Fruit fly (Drosophila melanogaster) whole organism, embryonic: ENCODE measurements around the gene eIF3d2.

Experiments used
- Asciz ChIP-seq: fragments of 200-800 bp; sonication (Bioruptor generic); optimal IDR thresholded peaks from 2 replicates; lab custom pipeline; 2017; ENCODE audit warnings: missing biosample characterization, mild to moderate bottlenecking, missing genetic modification characterization, missing genetic modification reagents
- BEAF-32 ChIP-seq: fragments of 200-800 bp; sonication (Bioruptor generic); optimal IDR thresholded peaks from 3 replicates; lab custom pipeline; 2017; ENCODE audit warnings: missing biosample characterization, missing genetic modification characterization, mild to moderate bottlenecking, moderate library complexity, missing genetic modification reagents
- Blimp-1 ChIP-seq: fragments of 200-800 bp; sonication (Bioruptor generic); optimal IDR thresholded peaks from 3 replicates; lab custom pipeline; 2018; ENCODE audit warnings: missing biosample characterization, missing genetic modification characterization, mild to moderate bottlenecking, moderate library complexity, missing genetic modification reagents
- CG1024 ChIP-seq: fragments of 200-800 bp; sonication (Bioruptor generic); IDR thresholded peaks from 2 replicates; pipeline ENCODE4 v1.3.6; 2022; ENCODE audit warnings: missing biosample characterization, missing genetic modification characterization
- CG11085 ChIP-seq: fragments of 200-800 bp; sonication (Bioruptor generic); IDR thresholded peaks from 2 replicates; pipeline ENCODE4 v1.3.6; 2022; ENCODE audit warnings: missing biosample characterization, missing genetic modification characterization
- CG12071 ChIP-seq: fragments of 200-800 bp; sonication (Bioruptor generic); optimal IDR thresholded peaks from 3 replicates; lab custom pipeline; 2018; ENCODE audit warnings: missing biosample characterization, mild to moderate bottlenecking, missing genetic modification characterization
- CG12219 ChIP-seq: fragments of 200-800 bp; sonication (Bioruptor generic); optimal IDR thresholded peaks from 3 replicates; lab custom pipeline; 2018; ENCODE audit warnings: missing biosample characterization, mild to moderate bottlenecking, missing genetic modification characterization
- CG13775 ChIP-seq: fragments of 200-800 bp; sonication (Bioruptor generic); optimal IDR thresholded peaks from 3 replicates; lab custom pipeline; 2017; ENCODE audit warnings: missing biosample characterization, mild to moderate bottlenecking, missing genetic modification characterization
- CG14667 ChIP-seq: fragments of 200-800 bp; sonication (Bioruptor generic); IDR thresholded peaks from 2 replicates; pipeline ENCODE4 v1.3.6; 2022; ENCODE audit warnings: missing biosample characterization, missing genetic modification characterization
- CG1603 ChIP-seq: fragments of 200-800 bp; sonication (Bioruptor generic); optimal IDR thresholded peaks from 2 replicates; lab custom pipeline; 2019; ENCODE audit warnings: missing biosample characterization, mild to moderate bottlenecking, missing genetic modification characterization, moderate library complexity
- CG17328 ChIP-seq: fragments of 200-800 bp; sonication (Bioruptor generic); IDR thresholded peaks from 2 replicates; pipeline ENCODE4 v1.3.6; 2022; ENCODE audit warnings: missing biosample characterization, missing genetic modification characterization
- CG18011 ChIP-seq: fragments of 200-800 bp; sonication (Bioruptor generic); optimal IDR thresholded peaks from 2 replicates; lab custom pipeline; 2017; ENCODE audit warnings: missing biosample characterization, missing genetic modification characterization, mild to moderate bottlenecking, moderate library complexity, missing genotype
- CG30403 ChIP-seq: fragments of 200-800 bp; sonication (Bioruptor generic); optimal IDR thresholded peaks from 3 replicates; lab custom pipeline; 2016; ENCODE audit warnings: missing biosample characterization, missing genetic modification characterization
- CG34224 ChIP-seq: fragments of 200-800 bp; sonication (Bioruptor generic); IDR thresholded peaks from 3 replicates; pipeline ENCODE4 v1.3.6; 2022; ENCODE audit warnings: missing biosample characterization, missing genetic modification characterization; ENCODE audit not compliant: partially characterized antibody
- CG4820 ChIP-seq: fragments of 200-800 bp; sonication (Bioruptor generic); optimal IDR thresholded peaks from 3 replicates; lab custom pipeline; 2016; ENCODE audit warnings: missing biosample characterization, missing genetic modification characterization
- CG4854 ChIP-seq: fragments of 200-800 bp; sonication (Bioruptor generic); optimal IDR thresholded peaks from 2 replicates; lab custom pipeline; 2016; ENCODE audit warnings: missing biosample characterization, missing genetic modification characterization, inconsistent platforms
- CG6654 ChIP-seq: fragments of 200-800 bp; sonication (Bioruptor generic); optimal IDR thresholded peaks from 2 replicates; lab custom pipeline; 2017; ENCODE audit warnings: missing biosample characterization, mild to moderate bottlenecking, missing genetic modification characterization
- CG6791 ChIP-seq: fragments of 200-800 bp; sonication (Bioruptor generic); IDR thresholded peaks from 3 replicates; pipeline ENCODE4 v1.3.6; 2022; ENCODE audit warnings: missing biosample characterization, missing genetic modification characterization; ENCODE audit not compliant: partially characterized antibody
- CG8281 ChIP-seq: fragments of 200-800 bp; sonication (Bioruptor generic); optimal IDR thresholded peaks from 2 replicates; lab custom pipeline; 2018; ENCODE audit warnings: missing biosample characterization, mild to moderate bottlenecking, missing genetic modification characterization, moderate library complexity
- CG8944 ChIP-seq: fragments of 200-800 bp; sonication (Bioruptor generic); optimal IDR thresholded peaks from 3 replicates; lab custom pipeline; 2016; ENCODE audit warnings: missing biosample characterization, missing genetic modification characterization
- CG9932 ChIP-seq: fragments of 200-800 bp; sonication (Bioruptor generic); IDR thresholded peaks from 2 replicates; pipeline ENCODE4 v1.3.6; 2022; ENCODE audit warnings: missing biosample characterization, missing genetic modification characterization
- Chrac-16 ChIP-seq: fragments of 200-800 bp; sonication (Bioruptor generic); optimal IDR thresholded peaks from 3 replicates; lab custom pipeline; 2016; ENCODE audit warnings: missing biosample characterization, missing genetic modification characterization
- Dp ChIP-seq: fragments of 200-800 bp; sonication (Bioruptor generic); optimal IDR thresholded peaks from 2 replicates; lab custom pipeline; 2018; ENCODE audit warnings: missing biosample characterization, mild to moderate bottlenecking, missing genetic modification characterization, moderate library complexity
- ERR ChIP-seq: fragments of 200-800 bp; sonication (Bioruptor generic); optimal IDR thresholded peaks from 2 replicates; lab custom pipeline; 2016; ENCODE audit warnings: missing biosample characterization, missing genetic modification characterization
- Fer1 ChIP-seq: fragments of 200-800 bp; sonication (Bioruptor generic); optimal IDR thresholded peaks from 2 replicates; lab custom pipeline; 2017; ENCODE audit warnings: missing biosample characterization, mild to moderate bottlenecking, missing genetic modification characterization
- Kr ChIP-seq: fragments of 200-800 bp; sonication (Bioruptor generic); optimal IDR thresholded peaks from 2 replicates; lab custom pipeline; 2017; ENCODE audit warnings: missing biosample characterization, mild to moderate bottlenecking, missing genetic modification characterization
- Lpt ChIP-seq: fragments of >200 bp; optimal IDR thresholded peaks from 2 replicates; lab custom pipeline; 2018; ENCODE audit warnings: missing biosample characterization, missing genetic modification characterization
- Meics ChIP-seq: fragments of 200-800 bp; sonication (Bioruptor generic); optimal IDR thresholded peaks from 2 replicates; lab custom pipeline; 2017; ENCODE audit warnings: missing biosample characterization, mild to moderate bottlenecking, missing genetic modification characterization
- Oli ChIP-seq: fragments of 200-800 bp; sonication (Bioruptor generic); optimal IDR thresholded peaks from 2 replicates; lab custom pipeline; 2018; ENCODE audit warnings: missing biosample characterization, mild to moderate bottlenecking, missing genetic modification characterization, moderate library complexity
- Ptx1 ChIP-seq: fragments of 200-800 bp; sonication (Bioruptor generic); IDR thresholded peaks from 2 replicates; pipeline ENCODE4 v1.3.6; 2022; ENCODE audit warnings: missing biosample characterization, missing genetic modification characterization
- Sin3A ChIP-seq: fragments of >200 bp; optimal IDR thresholded peaks from 2 replicates; lab custom pipeline; 2018
- Spps ChIP-seq: fragments of 200-800 bp; sonication (Bioruptor generic); optimal IDR thresholded peaks from 2 replicates; lab custom pipeline; 2018; ENCODE audit warnings: missing biosample characterization, mild to moderate bottlenecking, missing genetic modification characterization
- ato ChIP-seq: fragments of 200-800 bp; sonication (Bioruptor generic); IDR thresholded peaks from 2 replicates; pipeline ENCODE4 v1.3.6; 2022; ENCODE audit warnings: missing biosample characterization, missing genetic modification characterization; ENCODE audit not compliant: partially characterized antibody
- esg ChIP-seq: fragments of 200-800 bp; sonication (Bioruptor generic); conservative IDR thresholded peaks from 2 replicates; pipeline ENCODE4 v1.3.6; 2022; ENCODE audit warnings: missing biosample characterization, missing genetic modification characterization
- ftz-f1 ChIP-seq: fragments of 200-800 bp; sonication (Bioruptor generic); optimal IDR thresholded peaks from 2 replicates; lab custom pipeline; 2016; ENCODE audit warnings: missing biosample characterization, missing genetic modification characterization
- insv ChIP-seq, 2 experiments: fragments of 200-800 bp; sonication (Bioruptor generic); optimal IDR thresholded peaks; 3 replicates each; lab custom pipeline; 2016 to 2018; ENCODE audit warnings: missing biosample characterization in 2 of 2, missing genetic modification characterization in 2 of 2
- inv ChIP-seq: fragments of 200-800 bp; sonication (Bioruptor generic); IDR thresholded peaks from 2 replicates; pipeline ENCODE4 v1.3.6; 2022; ENCODE audit warnings: missing biosample characterization, missing genetic modification characterization; ENCODE audit not compliant: partially characterized antibody
- knrl ChIP-seq: fragments of 200-800 bp; sonication (Bioruptor generic); IDR thresholded peaks from 3 replicates; pipeline ENCODE4 v1.3.6; 2022; ENCODE audit warnings: missing biosample characterization, missing genetic modification characterization; ENCODE audit not compliant: partially characterized antibody
- nerfin-1 ChIP-seq: fragments of 200-800 bp; sonication (Bioruptor generic); optimal IDR thresholded peaks from 3 replicates; lab custom pipeline; 2019; ENCODE audit warnings: missing biosample characterization, mild to moderate bottlenecking, missing genetic modification characterization, moderate library complexity
- oc ChIP-seq: fragments of 200-800 bp; sonication (Bioruptor generic); optimal IDR thresholded peaks from 2 replicates; lab custom pipeline; 2018; ENCODE audit warnings: missing biosample characterization, mild to moderate bottlenecking, missing genetic modification characterization, moderate library complexity
- pnt ChIP-seq: fragments of 200-800 bp; sonication (Bioruptor generic); optimal IDR thresholded peaks from 3 replicates; lab custom pipeline; 2016; ENCODE audit warnings: missing biosample characterization, missing genetic modification characterization
- so ChIP-seq: fragments of 200-800 bp; sonication (Bioruptor generic); IDR thresholded peaks from 3 replicates; pipeline ENCODE4 v1.3.6; 2022; ENCODE audit warnings: missing biosample characterization, missing genetic modification characterization
- vfl ChIP-seq: fragments of 200-800 bp; sonication (Bioruptor generic); optimal IDR thresholded peaks from 2 replicates; lab custom pipeline; 2016; ENCODE audit warnings: missing biosample characterization, missing genetic modification characterization
- wdn ChIP-seq: fragments of 200-800 bp; sonication (Bioruptor generic); IDR thresholded peaks from 2 replicates; pipeline ENCODE4 v1.3.6; 2022; ENCODE audit warnings: missing biosample characterization, missing genetic modification characterization

Gene eIF3d2

DNA sequence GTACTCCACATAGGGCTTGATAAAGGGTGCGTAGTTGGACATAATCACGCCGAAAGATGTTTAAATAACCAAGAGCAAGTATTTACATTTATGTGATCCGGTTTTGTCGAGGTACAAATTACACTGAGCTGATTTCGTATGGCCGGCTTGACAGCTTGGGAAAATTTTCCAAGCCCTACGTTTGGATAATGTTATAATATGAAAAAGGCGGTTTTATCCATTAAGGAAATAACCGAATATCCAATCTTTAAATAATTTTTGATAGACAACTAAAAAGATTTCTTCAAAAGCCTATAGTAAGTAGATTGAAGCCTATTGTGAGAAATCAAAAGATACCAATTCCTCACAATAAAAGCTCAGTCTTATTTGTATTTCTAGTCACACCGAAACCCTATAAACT lies at the start of gene eIF3d2, which contains the start of gene CG43450:
Gene eIF3d2, minus strand, starts transcription at position 101 of the 400 bp plus-strand sequence.
Gene CG43450, plus strand, starts transcription at position 384 of the 400 bp plus-strand sequence.
- no peak for TF ChIP-seq wdn (GFP tag; lab: Robert Waterston, UW)
- no peak for TF ChIP-seq ato (GFP tag; lab: Robert Waterston, UW)
- TF ChIP-seq CG4820 (GFP tag; lab: Kevin White, UChicago), result no peak
- TF ChIP-seq Chrac-16 (GFP tag; lab: Kevin White, UChicago), result no peak
- TF ChIP-seq Lpt (GFP tag; lab: Kevin White, UChicago), result no peak
- TF ChIP-seq, all 482 proteins: peak for 0

DNA sequence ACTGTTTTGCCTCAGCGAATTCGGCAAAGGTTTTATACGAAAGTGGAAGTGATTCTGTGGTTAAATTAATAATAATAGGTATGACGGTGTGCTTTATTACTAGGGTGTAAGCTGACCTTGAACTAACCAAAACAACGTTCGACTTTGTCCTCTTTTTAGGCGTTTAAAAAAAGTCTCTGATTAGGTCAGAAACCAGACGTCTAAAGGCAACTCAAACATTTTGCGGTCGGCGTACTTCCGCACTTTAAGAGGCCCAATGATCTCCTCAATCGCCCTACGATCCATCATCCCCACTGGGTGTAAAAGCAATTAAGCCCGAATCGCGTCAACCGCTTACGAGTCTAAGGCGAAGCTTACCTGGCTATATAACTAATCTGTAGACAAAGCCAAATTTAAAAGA lies 44.4 kb upstream of the eIF3d2 start, which contains the start of gene Cyp313a3:
Gene Cyp313a3, minus strand, starts transcription at position 101 of the 400 bp plus-strand sequence.
- TF ChIP-seq Fer1 (GFP tag; lab: Kevin White, UChicago) (no peak), knrl (GFP tag; lab: Robert Waterston, UW) (0 out of 3 replicates have a peak, but pooled peaks have one; percentile 6), CG14667 (GFP tag; lab: Robert Waterston, UW) (no peak), oc (tag; lab: Kevin White, UChicago) (peak; percentile 1), Spps (tag; lab: Kevin White, UChicago) (no peak)

DNA sequence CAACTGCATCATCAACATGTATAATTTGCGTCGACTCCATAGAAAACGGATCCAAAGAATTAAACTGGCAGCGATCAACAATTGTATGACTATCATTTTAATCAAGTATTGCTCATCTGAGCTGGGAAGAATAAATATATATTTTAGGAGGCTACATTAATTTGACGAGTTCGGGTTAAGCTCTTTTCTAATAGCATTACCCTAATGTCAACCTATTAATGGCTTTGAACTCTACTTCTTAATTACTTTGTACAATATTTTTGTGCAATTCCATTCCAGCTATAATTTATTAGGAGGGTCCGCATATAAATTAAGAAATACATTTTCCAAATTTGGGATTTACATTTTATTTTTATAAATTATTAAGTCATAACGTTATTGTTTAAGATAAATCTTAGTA lies 42.0 kb upstream of the eIF3d2 start, which contains the start of gene Cyp313a2:
Gene Cyp313a2, minus strand, starts transcription at position 101 of the 400 bp plus-strand sequence.
- TF ChIP-seq Ptx1 (GFP tag; lab: Robert Waterston, UW), result no peak
- TF ChIP-seq CG17328 (GFP tag; lab: Robert Waterston, UW), result no peak
- TF ChIP-seq CG8944 (GFP tag; lab: Kevin White, UChicago), result no peak
- no peak for TF ChIP-seq ftz-f1 (GFP tag; lab: Kevin White, UChicago)
- TF ChIP-seq CG8281 (tag; lab: Kevin White, UChicago), result no peak
- no peak for TF ChIP-seq CG1024
- no peak for TF ChIP-seq pnt (GFP tag; lab: Kevin White, UChicago)
- no peak for TF ChIP-seq CG6654 (GFP tag; lab: Kevin White, UChicago)
- TF ChIP-seq Blimp-1 (GFP tag; lab: Kevin White, UChicago), result no peak
- TF ChIP-seq, all 482 proteins: peak for 0

DNA sequence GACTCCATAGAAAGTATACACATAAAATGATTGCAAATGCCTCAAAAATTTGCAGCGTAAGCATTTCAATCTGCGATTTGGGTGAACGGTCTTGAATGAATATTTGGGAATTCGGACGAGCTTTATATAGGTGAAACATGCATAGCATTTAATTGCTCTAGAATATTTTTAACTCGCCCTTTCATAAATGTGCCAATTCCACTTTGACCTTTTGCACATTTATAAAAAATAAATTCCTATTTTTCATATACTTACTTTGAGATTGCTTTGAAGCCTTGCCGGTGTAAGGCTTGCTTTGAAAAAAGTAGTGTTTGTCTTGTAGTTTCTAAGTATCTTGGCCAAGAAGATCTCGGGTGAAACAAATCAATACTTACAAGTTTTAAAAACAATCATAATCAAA lies 39.8 kb upstream of the eIF3d2 start, which contains the start of gene Cyp313a5:
Gene Cyp313a5, minus strand, starts transcription at position 101 of the 400 bp plus-strand sequence.
- TF ChIP-seq CG4854 (GFP tag; lab: Kevin White, UChicago) (no peak), CG11085 (GFP tag; lab: Robert Waterston, UW) (no peak), ERR (GFP tag; lab: Kevin White, UChicago) (no peak), CG34224 (no peak), Sin3A (lab: Kevin White, UChicago) (no peak), esg (GFP tag; lab: Robert Waterston, UW) (no peak), oc (tag; lab: Kevin White, UChicago) (no peak), Dp (no peak), BEAF-32 (GFP tag; lab: Kevin White, UChicago) (no peak), Kr (GFP tag; lab: Kevin White, UChicago) (no peak), CG12219 (GFP tag; lab: Kevin White, UChicago) (no peak), CG18011 (GFP tag; lab: Kevin White, UChicago) (no peak), CG9932 (GFP tag; lab: Robert Waterston, UW) (no peak)

DNA sequence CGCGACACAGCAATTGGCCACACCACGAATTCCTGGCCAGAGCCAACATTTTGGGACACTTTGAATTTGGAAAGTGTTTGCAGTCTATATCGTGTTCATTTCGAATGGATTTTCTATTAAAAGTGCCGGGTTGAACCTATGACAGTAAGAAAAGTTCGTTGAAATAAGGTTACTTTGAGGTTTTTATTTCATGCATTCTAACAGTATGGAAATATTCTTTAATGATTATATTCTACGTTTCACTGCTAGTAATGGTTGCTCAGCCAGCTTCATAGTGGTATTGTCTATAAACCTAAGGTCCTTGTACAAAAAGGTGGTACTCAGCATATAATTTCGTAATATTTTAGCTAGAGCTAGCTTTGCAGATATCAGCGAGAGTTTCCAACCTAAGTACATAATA lies 37.8 kb upstream of the eIF3d2 start, which contains the start of gene Pglym87:
Gene Pglym87, minus strand, starts transcription at position 101 of the 400 bp plus-strand sequence.
- TF ChIP-seq insv (GFP tag; optimal IDR thresholded peaks at IDR 0.05; lab: Kevin White, UChicago), result no peak
- TF ChIP-seq Asciz (GFP tag; lab: Kevin White, UChicago), result no peak
- no peak for TF ChIP-seq vfl (GFP tag; lab: Kevin White, UChicago)
- TF ChIP-seq CG12071 (GFP tag; lab: Kevin White, UChicago), result no peak
- TF ChIP-seq inv (GFP tag; lab: Robert Waterston, UW), result no peak
- TF ChIP-seq esg (GFP tag; lab: Robert Waterston, UW), result no peak
- no peak for TF ChIP-seq nerfin-1 (tag; lab: Kevin White, UChicago)
- no peak for TF ChIP-seq CG1603 (tag; lab: Kevin White, UChicago)
- TF ChIP-seq CG6791 (GFP tag; lab: Robert Waterston, UW), result no peak
- no peak for TF ChIP-seq CG13775 (GFP tag; lab: Kevin White, UChicago)
- no peak for TF ChIP-seq Meics (GFP tag; lab: Kevin White, UChicago)
- no peak for TF ChIP-seq CG30403
- no peak for TF ChIP-seq ftz-f1 (GFP tag; lab: Kevin White, UChicago)
- TF ChIP-seq so (GFP tag; lab: Robert Waterston, UW), result no peak
- TF ChIP-seq Oli, result no peak
